Worm (Caenorhabditis elegans): ENCODE measurements around the gene myo-6.

ce11 chrIII:13439415-13439814 is 29.8 kb downstream of the myo-6 start, which contains the start of gene ciao-2B:
- TF ChIP-seq F13C5.2 (tag; optimal IDR thresholded peaks at IDR 0.05) = no peak
- no peak for TF ChIP-seq flt-1 (GFP tag; IDR thresholded peaks at IDR 0.05)
- TF ChIP-seq ceh-36 (tag; optimal IDR thresholded peaks at IDR 0.05) = no peak
- peak; percentile 35; the same call in 1 of the 2 replicates for TF ChIP-seq tbx-37 (GFP tag; conservative IDR thresholded peaks at IDR 0.05)
- TF ChIP-seq tbx-11 (GFP tag; IDR thresholded peaks at IDR 0.05) = no peak
- no peak for TF ChIP-seq ama-1 (optimal IDR thresholded peaks at IDR 0.05)
- no peak for TF ChIP-seq sea-1 (GFP tag; conservative IDR thresholded peaks at IDR 0.05)
- no peak for TF ChIP-seq pes-1 (GFP tag; IDR thresholded peaks at IDR 0.05)
- no peak for TF ChIP-seq tra-4 (tag; optimal IDR thresholded peaks at IDR 0.05)
- TF ChIP-seq hmg-4 (GFP tag; optimal IDR thresholded peaks at IDR 0.05) = no peak
- no peak for TF ChIP-seq scrt-1 (GFP tag; IDR thresholded peaks at IDR 0.05)
- TF ChIP-seq ceh-13 (GFP tag; optimal IDR thresholded peaks at IDR 0.05) = no peak

Data from whole organism, early embryonic.